Fruit fly (Drosophila melanogaster): Measurements from ENCODE around the gene CG10947.

CG10947 gene

DNA sequence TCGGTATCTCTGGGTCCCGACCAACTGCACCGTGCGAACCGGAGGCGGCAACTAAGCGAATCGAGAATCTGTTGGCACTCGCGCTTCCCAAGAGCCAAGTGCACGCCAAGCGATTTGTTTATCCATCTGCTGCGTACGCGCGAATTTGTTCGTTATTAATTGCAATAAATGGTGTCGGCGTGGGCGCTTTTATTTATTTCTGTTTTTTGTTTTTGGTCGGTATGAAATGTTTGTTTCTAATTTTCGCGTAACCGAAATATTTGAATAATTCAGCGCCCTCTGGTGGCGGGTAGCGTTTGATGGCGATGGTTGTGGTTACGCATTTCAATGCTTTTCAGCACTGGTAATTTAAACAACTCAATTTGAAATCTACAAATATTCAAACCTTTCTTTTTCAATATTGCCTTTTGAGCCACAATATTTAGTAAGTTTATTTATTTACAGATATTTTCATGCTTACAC lies at the start of gene CG10947 (continued):
- TF ChIP-seq CG32006 (GFP tag; optimal IDR thresholded peaks at IDR 0.05) (peak; percentile 27), vri (GFP tag; optimal IDR thresholded peaks at IDR 0.05) (no peak), Hr38 (GFP tag; optimal IDR thresholded peaks at IDR 0.05) (no peak), achi (GFP tag; optimal IDR thresholded peaks at IDR 0.05) (peak; percentile 20), CG31627 (GFP tag; optimal IDR thresholded peaks at IDR 0.05) (peak; percentile 68), Ets96B (tag; optimal IDR thresholded peaks at IDR 0.05) (no peak), Eip93F (GFP tag; optimal IDR thresholded peaks at IDR 0.05) (no peak), CG4318 (GFP tag; optimal IDR thresholded peaks at IDR 0.05) (no peak)

DNA sequence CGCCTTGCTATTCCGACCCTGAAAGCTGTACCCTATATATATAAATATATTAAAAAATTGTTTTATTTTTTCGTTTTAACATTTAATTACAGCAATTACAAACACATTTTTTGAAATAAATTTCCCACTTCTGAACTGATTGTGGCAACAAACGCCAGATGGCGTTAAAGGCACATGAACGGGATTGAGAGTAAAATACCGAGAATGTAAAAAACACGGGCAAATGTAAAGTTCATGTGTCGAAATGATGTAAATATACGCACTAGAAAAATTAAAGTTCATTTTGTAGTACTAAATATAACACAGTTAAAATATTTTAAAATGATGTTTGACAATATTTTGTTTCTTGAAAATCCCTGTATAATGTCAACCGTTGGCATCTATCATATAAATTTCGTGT lies 49.8 kb upstream of the CG10947 start:
- TF ChIP-seq esn (GFP tag; optimal IDR thresholded peaks at IDR 0.05), result no peak
- TF ChIP-seq Blimp-1 (GFP tag; optimal IDR thresholded peaks at IDR 0.05), result no peak
- TF ChIP-seq CG11762 (GFP tag; optimal IDR thresholded peaks at IDR 0.05; ENCODE audit: insufficient read depth), result no peak
- peak; percentile 8 for TF ChIP-seq Sox102F (GFP tag; optimal IDR thresholded peaks at IDR 0.05)
- peak; percentile 12 for TF ChIP-seq Hr39 (GFP tag; optimal IDR thresholded peaks at IDR 0.05)
- TF ChIP-seq eg (GFP tag; IDR thresholded peaks at IDR 0.05), result no peak
- no peak for TF ChIP-seq CG10669 (GFP tag; optimal IDR thresholded peaks at IDR 0.05)
- TF ChIP-seq CG34406 (GFP tag; optimal IDR thresholded peaks at IDR 0.05), result no peak
- TF ChIP-seq acj6 (GFP tag; optimal IDR thresholded peaks at IDR 0.05), result peak; percentile 15
- TF ChIP-seq CG31627 (GFP tag; optimal IDR thresholded peaks at IDR 0.05), result no peak
- peak; percentile 19 for TF ChIP-seq OdsH (GFP tag; optimal IDR thresholded peaks at IDR 0.05)
- no peak for TF ChIP-seq dsx (GFP tag; optimal IDR thresholded peaks at IDR 0.05; ENCODE audit: poor library complexity, severe bottlenecking)
- peak; percentile 28 for TF ChIP-seq CG3919 (GFP tag; optimal IDR thresholded peaks at IDR 0.05)
- TF ChIP-seq CG7368 (GFP tag; optimal IDR thresholded peaks at IDR 0.05), result no peak
- TF ChIP-seq CG9139 (GFP tag; optimal IDR thresholded peaks at IDR 0.05), result no peak
- TF ChIP-seq CG11902 (GFP tag; optimal IDR thresholded peaks at IDR 0.05), result no peak
- no peak for TF ChIP-seq fkh (GFP tag; optimal IDR thresholded peaks at IDR 0.05)
- no peak for TF ChIP-seq CG3032 (tag; optimal IDR thresholded peaks at IDR 0.05)
- TF ChIP-seq dac (GFP tag; optimal IDR thresholded peaks at IDR 0.05), result peak; percentile 15
- no peak for TF ChIP-seq vri (GFP tag; optimal IDR thresholded peaks at IDR 0.05)
- no peak for TF ChIP-seq CG8632 (GFP tag; optimal IDR thresholded peaks at IDR 0.05)
- TF ChIP-seq CG16779 (tag; optimal IDR thresholded peaks at IDR 0.05), result no peak
- TF ChIP-seq CG1621 (tag; optimal IDR thresholded peaks at IDR 0.05), result no peak
- peak; percentile 52 for TF ChIP-seq Eip78C (GFP tag)
- no peak for TF ChIP-seq Ets96B (tag; optimal IDR thresholded peaks at IDR 0.05)
- TF ChIP-seq CG32006 (GFP tag; optimal IDR thresholded peaks at IDR 0.05), result no peak
- no peak for TF ChIP-seq CG4318 (GFP tag; optimal IDR thresholded peaks at IDR 0.05)
- TF ChIP-seq Met (GFP tag; optimal IDR thresholded peaks at IDR 0.05), result peak; percentile 1
- TF ChIP-seq CG6163 (GFP tag; IDR thresholded peaks at IDR 0.05), result no peak
- TF ChIP-seq Sox14 (GFP tag; optimal IDR thresholded peaks at IDR 0.05), result no peak
- peak; percentile 1 for TF ChIP-seq cyc (GFP tag; optimal IDR thresholded peaks at IDR 0.05)
- peak; percentile 52 for TF ChIP-seq svp (GFP tag)

DNA sequence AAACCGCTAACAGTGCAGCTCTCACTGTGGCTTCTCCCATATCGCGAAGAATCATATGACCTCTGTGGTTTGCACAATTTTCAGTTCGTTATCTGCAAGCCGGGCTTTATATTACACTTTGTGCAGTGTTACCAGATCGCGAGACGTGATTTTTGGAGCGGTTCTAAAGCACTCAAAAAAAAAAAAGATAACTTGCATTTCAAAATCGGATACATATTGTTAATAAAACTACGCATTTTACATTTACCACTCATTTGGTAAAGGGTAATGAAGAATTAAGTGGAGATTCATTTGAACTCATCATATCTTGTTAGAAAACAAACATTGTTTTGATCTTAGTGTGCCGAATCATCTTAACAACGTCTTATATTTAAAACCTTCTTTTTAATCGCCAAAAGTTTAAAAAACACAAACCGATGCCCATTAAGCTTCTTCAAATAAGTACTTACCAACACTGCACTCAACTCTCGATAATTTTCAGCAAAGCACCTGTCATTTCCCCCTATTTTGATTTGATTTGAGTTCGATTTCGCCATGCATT lies 48.8 kb upstream of the CG10947 start, which contains the start of gene CG2493:
TSS of gene CG2493 (minus strand) at position 129 of the 541 bp plus-strand sequence.
- TF ChIP-seq CG3919 (GFP tag; optimal IDR thresholded peaks at IDR 0.05) (peak; percentile 59), Lpt (GFP tag; optimal IDR thresholded peaks at IDR 0.05) (no peak), svp (GFP tag) (peak; percentile 96), eg (GFP tag; IDR thresholded peaks at IDR 0.05) (peak; percentile 57; the same call in 2 of the 3 replicates), lz (GFP tag; optimal IDR thresholded peaks at IDR 0.05) (peak; percentile 24), achi (GFP tag; optimal IDR thresholded peaks at IDR 0.05) (peak; percentile 10), dsx (GFP tag; optimal IDR thresholded peaks at IDR 0.05; ENCODE audit: poor library complexity, severe bottlenecking) (peak; percentile 12), CG6163 (GFP tag; IDR thresholded peaks at IDR 0.05) (peak; percentile 26; the same call in 2 of the 3 replicates), OdsH (GFP tag; optimal IDR thresholded peaks at IDR 0.05) (peak; percentile 15), Eip75B (GFP tag; optimal IDR thresholded peaks at IDR 0.05) (peak; percentile 29), CG6808 (GFP tag; optimal IDR thresholded peaks at IDR 0.05) (peak; percentile 45), fd59A (GFP tag; optimal IDR thresholded peaks at IDR 0.05) (no peak), Eip78C (GFP tag) (peak; percentile 85), pdm3 (GFP tag; optimal IDR thresholded peaks at IDR 0.05) (no peak), CG11762 (GFP tag; optimal IDR thresholded peaks at IDR 0.05; ENCODE audit: insufficient read depth) (peak; percentile 69), Met (GFP tag; optimal IDR thresholded peaks at IDR 0.05) (peak; percentile 3), CG8632 (GFP tag; optimal IDR thresholded peaks at IDR 0.05) (no peak), CG10669 (GFP tag; optimal IDR thresholded peaks at IDR 0.05) (peak; percentile 60), acj6 (GFP tag; optimal IDR thresholded peaks at IDR 0.05) (peak; percentile 1), CG3032 (tag; optimal IDR thresholded peaks at IDR 0.05) (peak; percentile 66), esn (GFP tag; optimal IDR thresholded peaks at IDR 0.05) (peak; percentile 52), CG7368 (GFP tag; optimal IDR thresholded peaks at IDR 0.05) (peak; percentile 68), Sox15 (GFP tag; optimal IDR thresholded peaks at IDR 0.05) (no peak), cyc (GFP tag; optimal IDR thresholded peaks at IDR 0.05) (peak; percentile 45), Sox14 (GFP tag; optimal IDR thresholded peaks at IDR 0.05) (peak; percentile 23), Hr39 (GFP tag; optimal IDR thresholded peaks at IDR 0.05) (peak; percentile 20), fd85E (GFP tag; optimal IDR thresholded peaks at IDR 0.05) (no peak), CG8319 (GFP tag; optimal IDR thresholded peaks at IDR 0.05) (peak; percentile 43), CG31627 (GFP tag; optimal IDR thresholded peaks at IDR 0.05) (peak; percentile 22)
